Fruit fly (Drosophila melanogaster) whole organism, wandering third instar larva: ENCODE results near the gene CG7906.
A peak's percentile ranks its signal among the peaks of the same experiment; 100 is the strongest.

Experiments used
- Abd-B ChIP-seq: fragments of >200 bp; optimal IDR thresholded peaks from 2 replicates; lab custom pipeline; 2017; ENCODE audit warnings: missing biosample characterization, missing genetic modification characterization
- CG32264 ChIP-seq: fragments of 200-800 bp; sonication (Bioruptor generic); optimal IDR thresholded peaks from 2 replicates; lab custom pipeline; 2016; ENCODE audit warnings: missing biosample characterization, missing genetic modification characterization
- CG9705 ChIP-seq: fragments of 200-800 bp; sonication (Bioruptor generic); optimal IDR thresholded peaks from 2 replicates; lab custom pipeline; 2018; ENCODE audit warnings: missing biosample characterization, mild to moderate bottlenecking, missing genetic modification characterization
- CrebA ChIP-seq: fragments of 200-800 bp; sonication (Bioruptor generic); optimal IDR thresholded peaks from 2 replicates; lab custom pipeline; 2016; ENCODE audit warnings: missing biosample characterization, mild to moderate bottlenecking, missing genetic modification characterization, borderline replicate concordance
- Dfd ChIP-seq: fragments of >200 bp; optimal IDR thresholded peaks from 2 replicates; lab custom pipeline; 2017; ENCODE audit warnings: missing biosample characterization, missing genetic modification characterization
- Dif ChIP-seq: fragments of 200-275, 200-300 bp; sonication (Bioruptor generic); optimal IDR thresholded peaks from 2 replicates; lab custom pipeline; 2018; ENCODE audit warnings: missing biosample characterization, missing genetic modification characterization; ENCODE audit not compliant: partially characterized antibody
- GATAd ChIP-seq: sonication (Bioruptor generic); optimal IDR thresholded peaks from 2 replicates; lab custom pipeline; 2016; ENCODE audit warnings: missing biosample characterization, missing genetic modification characterization
- HLH106 ChIP-seq: fragments of 200-800 bp; optimal IDR thresholded peaks from 3 replicates; lab custom pipeline; 2019; ENCODE audit warnings: missing biosample characterization, mild to moderate bottlenecking, missing genetic modification characterization, moderate library complexity
- Hnf4 ChIP-seq: fragments of 200-800 bp; sonication (Bioruptor generic); optimal IDR thresholded peaks from 2 replicates; lab custom pipeline; 2016; ENCODE audit warnings: missing biosample characterization, mild to moderate bottlenecking, missing genetic modification characterization
- Hr78 ChIP-seq: fragments of >200 bp; optimal IDR thresholded peaks from 2 replicates; lab custom pipeline; 2017; ENCODE audit warnings: missing biosample characterization, missing genetic modification characterization
- Hr83 ChIP-seq: fragments of 200-300 bp; sonication (Bioruptor generic); optimal IDR thresholded peaks from 2 replicates; lab custom pipeline; 2016; ENCODE audit warnings: missing biosample characterization, mild to moderate bottlenecking, missing genetic modification characterization, moderate library complexity; ENCODE audit not compliant: poor library complexity, severe bottlenecking
- Jra ChIP-seq: sonication (Bioruptor generic); optimal IDR thresholded peaks from 2 replicates; lab custom pipeline; 2016; ENCODE audit warnings: missing biosample characterization, missing genetic modification characterization
- Mio ChIP-seq: sonication (Bioruptor generic); optimal IDR thresholded peaks from 2 replicates; lab custom pipeline; 2016; ENCODE audit warnings: missing biosample characterization, missing genetic modification characterization
- Myc ChIP-seq: fragments of >200 bp; optimal IDR thresholded peaks from 2 replicates; lab custom pipeline; 2017
- N ChIP-seq: fragments of >200 bp; optimal IDR thresholded peaks from 2 replicates; lab custom pipeline; 2018; ENCODE audit warnings: missing biosample characterization, missing external identifiers, missing genetic modification characterization
- OdsH ChIP-seq: fragments of 200-800 bp; sonication (Bioruptor generic); optimal IDR thresholded peaks from 2 replicates; lab custom pipeline; 2016; ENCODE audit warnings: missing biosample characterization, mild to moderate bottlenecking, missing genetic modification characterization
- Rel ChIP-seq, 2 experiments: fragments of 200-800 bp; sonication (Bioruptor generic) in 1 of 2; optimal IDR thresholded peaks; 2 replicates in 1 of 2; 3 replicates in 1 of 2; lab custom pipeline; 2016 to 2019; ENCODE audit warnings: mild to moderate bottlenecking in 2 of 2, missing biosample characterization in 2 of 2, missing genetic modification characterization in 2 of 2, moderate library complexity in 1 of 2
- Sp1 ChIP-seq: fragments of 200-800 bp; sonication (Bioruptor generic); optimal IDR thresholded peaks from 3 replicates; lab custom pipeline; 2019; ENCODE audit warnings: missing biosample characterization, mild to moderate bottlenecking, missing genetic modification characterization, moderate library complexity
- Vsx2 ChIP-seq: fragments of 200-300, 225-300 bp; sonication (Bioruptor generic); optimal IDR thresholded peaks from 2 replicates; lab custom pipeline; 2018; ENCODE audit warnings: missing biosample characterization, missing genetic modification characterization; ENCODE audit not compliant: partially characterized antibody
- br ChIP-seq: fragments of 200-800 bp; sonication (Bioruptor generic); optimal IDR thresholded peaks from 2 replicates; lab custom pipeline; 2016; ENCODE audit warnings: missing biosample characterization, missing genetic modification characterization
- brk ChIP-seq: fragments of 200-800 bp; sonication (Bioruptor generic); optimal IDR thresholded peaks from 2 replicates; lab custom pipeline; 2016; ENCODE audit warnings: missing biosample characterization, mild to moderate bottlenecking, missing genetic modification characterization
- dl ChIP-seq, 2 experiments: fragments of 175-275, 200-275 bp in 1 of 2; fragments of 200-275 bp in 1 of 2; sonication (Bioruptor generic); optimal IDR thresholded peaks; lab custom pipeline; 2018; ENCODE audit warnings: mild to moderate bottlenecking in 2 of 2, missing biosample characterization in 2 of 2, missing genetic modification characterization in 2 of 2, moderate library complexity in 2 of 2; ENCODE audit not compliant: partially characterized antibody in 2 of 2, insufficient read depth in 1 of 2
- dmrt93B ChIP-seq: fragments of 200-800 bp; sonication (Bioruptor generic); optimal IDR thresholded peaks from 2 replicates; lab custom pipeline; 2018; ENCODE audit warnings: missing biosample characterization, mild to moderate bottlenecking, missing genetic modification characterization
- dsf ChIP-seq: sonication (Bioruptor generic); optimal IDR thresholded peaks from 2 replicates; lab custom pipeline; 2016; ENCODE audit warnings: missing biosample characterization, missing genetic modification characterization, borderline replicate concordance
- ey ChIP-seq: fragments of 200-800 bp; sonication (Bioruptor generic); optimal IDR thresholded peaks from 2 replicates; lab custom pipeline; 2016; ENCODE audit warnings: missing biosample characterization, missing genetic modification characterization
- foxo ChIP-seq, 2 experiments: fragments of 200-800 bp; sonication (Bioruptor generic); optimal IDR thresholded peaks; 2 replicates in 1 of 2; 3 replicates in 1 of 2; lab custom pipeline; 2016 to 2017; ENCODE audit warnings: missing biosample characterization in 2 of 2, missing genetic modification characterization in 2 of 2
- fru ChIP-seq: fragments of 200-800 bp; sonication (Bioruptor generic); optimal IDR thresholded peaks from 3 replicates; lab custom pipeline; 2016; ENCODE audit warnings: missing biosample characterization, mild to moderate bottlenecking, missing genetic modification characterization
- h ChIP-seq: fragments of 200-800 bp; sonication (Bioruptor generic); optimal IDR thresholded peaks from 3 replicates; lab custom pipeline; 2016; ENCODE audit warnings: missing biosample characterization, mild to moderate bottlenecking, missing genetic modification characterization
- jim ChIP-seq: fragments of 175-275, 200-325 bp; sonication (Bioruptor generic); optimal IDR thresholded peaks from 2 replicates; lab custom pipeline; 2016; ENCODE audit warnings: missing biosample characterization, mild to moderate bottlenecking, missing genetic modification characterization
- lola ChIP-seq: fragments of >200 bp; optimal IDR thresholded peaks from 2 replicates; lab custom pipeline; 2017; ENCODE audit warnings: missing biosample characterization, missing genetic modification characterization
- pan ChIP-seq: fragments of >200 bp; optimal IDR thresholded peaks from 2 replicates; lab custom pipeline; 2017
- psq ChIP-seq: fragments of 200-800 bp; sonication (Bioruptor generic); optimal IDR thresholded peaks from 3 replicates; lab custom pipeline; 2017; ENCODE audit warnings: missing biosample characterization, mild to moderate bottlenecking, missing genetic modification characterization, moderate library complexity
- rgr ChIP-seq: fragments of 200-800 bp; sonication (Bioruptor generic); optimal IDR thresholded peaks from 3 replicates; lab custom pipeline; 2016; ENCODE audit warnings: missing biosample characterization, mild to moderate bottlenecking, missing genetic modification characterization
- sage ChIP-seq: fragments of 200-800 bp; sonication (Bioruptor generic); optimal IDR thresholded peaks from 2 replicates; lab custom pipeline; 2016; ENCODE audit warnings: missing biosample characterization, mild to moderate bottlenecking, missing genetic modification characterization
- sv ChIP-seq: fragments of 200-800 bp; sonication (Bioruptor generic); optimal IDR thresholded peaks from 3 replicates; lab custom pipeline; 2016; ENCODE audit warnings: missing biosample characterization, missing genetic modification characterization
- tai ChIP-seq: sonication (Bioruptor generic); optimal IDR thresholded peaks from 2 replicates; lab custom pipeline; 2016; ENCODE audit warnings: missing biosample characterization, missing genetic modification characterization
- usp ChIP-seq: fragments of >200 bp; optimal IDR thresholded peaks from 2 replicates; lab custom pipeline; 2017; ENCODE audit warnings: missing biosample characterization, missing genetic modification characterization
- woc ChIP-seq: sonication (Bioruptor generic); optimal IDR thresholded peaks from 2 replicates; lab custom pipeline; 2016; ENCODE audit warnings: missing biosample characterization, mild to moderate bottlenecking, missing genetic modification characterization

The CG7906 gene

dm6 chr3L:14262770-14263169, 26.3 kb downstream of the CG7906 start:
- TF ChIP-seq Dif (GFP tag; lab: Kevin White, UChicago) (no peak), dsf (no peak), psq (GFP tag; lab: Kevin White, UChicago) (no peak), pan (lab: Kevin White, UChicago) (no peak), CrebA (no peak), woc (GFP tag; lab: Kevin White, UChicago) (no peak), dl (GFP tag; optimal IDR thresholded peaks at IDR 0.05; lab: Kevin White, UChicago; ENCODE audit: insufficient read depth in 1 of 2, partially characterized antibody in 2 of 2) (no peak), rgr (no peak), Myc (lab: Kevin White, UChicago) (no peak)

dm6 chr3L:14272109-14273070, 36.0 kb downstream of the CG7906 start:
- TF ChIP-seq CG9705 (GFP tag; lab: Kevin White, UChicago) (peak; percentile 88), Mio (GFP tag; lab: Kevin White, UChicago) (no peak), Rel (GFP tag; optimal IDR thresholded peaks at IDR 0.05; lab: Kevin White, UChicago) (peak; percentile 81), Rel (tag; optimal IDR thresholded peaks at IDR 0.05; lab: Kevin White, UChicago) (no peak), br (GFP tag; lab: Kevin White, UChicago) (peak; percentile 37), psq (GFP tag; lab: Kevin White, UChicago) (peak; percentile 98), Abd-B (GFP tag; lab: Kevin White, UChicago) (no peak), dmrt93B (GFP tag; lab: Kevin White, UChicago) (peak; percentile 92), ey (GFP tag; lab: Kevin White, UChicago) (peak; percentile 58), tai (no peak), Hr83 (no peak), foxo (GFP tag; optimal IDR thresholded peaks at IDR 0.05; lab: Kevin White, UChicago) (peak in 1 of 2 experiments; percentile 93), Hr78 (GFP tag; lab: Kevin White, UChicago) (no peak), jim (GFP tag; lab: Kevin White, UChicago) (no peak), CrebA (peak; percentile 20), usp (no peak), rgr (peak; percentile 91), sage (GFP tag; lab: Kevin White, UChicago) (no peak), OdsH (GFP tag; lab: Kevin White, UChicago) (peak; percentile 94), Myc (lab: Kevin White, UChicago) (no peak), Sp1 (GFP tag; lab: Kevin White, UChicago) (peak; percentile 98), dsf (no peak), GATAd (GFP tag; lab: Kevin White, UChicago) (no peak), woc (GFP tag; lab: Kevin White, UChicago) (peak; percentile 56), dl (GFP tag; optimal IDR thresholded peaks at IDR 0.05; lab: Kevin White, UChicago; ENCODE audit: insufficient read depth in 1 of 2, partially characterized antibody in 2 of 2) (peak; percentile 68 to 74), sv (GFP tag; lab: Kevin White, UChicago) (peak; percentile 67), Jra (GFP tag; lab: Kevin White, UChicago) (peak; percentile 36), Hnf4 (GFP tag; lab: Kevin White, UChicago) (peak; percentile 38), Dif (GFP tag; lab: Kevin White, UChicago) (peak; percentile 85), brk (GFP tag; lab: Kevin White, UChicago) (peak; percentile 82), HLH106 (peak; percentile 72), Dfd (GFP tag; lab: Kevin White, UChicago) (peak; percentile 55), CG32264 (GFP tag; lab: Kevin White, UChicago) (no peak), Vsx2 (GFP tag; lab: Kevin White, UChicago) (peak; percentile 40), fru (GFP tag; lab: Kevin White, UChicago) (peak; percentile 90), pan (lab: Kevin White, UChicago) (no peak), lola (no peak), h (GFP tag; lab: Kevin White, UChicago) (peak; percentile 92), N (GFP tag; lab: Kevin White, UChicago) (no peak)
